Fruit fly (Drosophila melanogaster) whole organism, wandering third instar larva: Measurements from ENCODE around the gene CG11562.

Experiments used
- CG32264 ChIP-seq: fragments of 200-800 bp; sonication (Bioruptor generic); optimal IDR thresholded peaks from 2 replicates; lab custom pipeline; 2016; ENCODE audit warnings: missing biosample characterization, missing genetic modification characterization
- Hr83 ChIP-seq: fragments of 200-300 bp; sonication (Bioruptor generic); optimal IDR thresholded peaks from 2 replicates; lab custom pipeline; 2016; ENCODE audit warnings: missing biosample characterization, mild to moderate bottlenecking, missing genetic modification characterization, moderate library complexity; ENCODE audit not compliant: poor library complexity, severe bottlenecking
- Myc ChIP-seq: fragments of >200 bp; optimal IDR thresholded peaks from 2 replicates; lab custom pipeline; 2017
- N ChIP-seq: fragments of >200 bp; optimal IDR thresholded peaks from 2 replicates; lab custom pipeline; 2018; ENCODE audit warnings: missing biosample characterization, missing external identifiers, missing genetic modification characterization
- OdsH ChIP-seq: fragments of 200-800 bp; sonication (Bioruptor generic); optimal IDR thresholded peaks from 2 replicates; lab custom pipeline; 2016; ENCODE audit warnings: missing biosample characterization, mild to moderate bottlenecking, missing genetic modification characterization
- br ChIP-seq: fragments of 200-800 bp; sonication (Bioruptor generic); optimal IDR thresholded peaks from 2 replicates; lab custom pipeline; 2016; ENCODE audit warnings: missing biosample characterization, missing genetic modification characterization
- fru ChIP-seq: fragments of 200-800 bp; sonication (Bioruptor generic); optimal IDR thresholded peaks from 3 replicates; lab custom pipeline; 2016; ENCODE audit warnings: missing biosample characterization, mild to moderate bottlenecking, missing genetic modification characterization

dm6 chr2L:300006-300405, 7.8 kb downstream of the CG11562 start:
- no peak for TF ChIP-seq CG32264 (GFP tag; lab: Kevin White, UChicago)
- TF ChIP-seq N (GFP tag; lab: Kevin White, UChicago): no peak
- no peak for TF ChIP-seq Myc (lab: Kevin White, UChicago)
- TF ChIP-seq OdsH (GFP tag; lab: Kevin White, UChicago): no peak
- no peak for TF ChIP-seq br (GFP tag; lab: Kevin White, UChicago)
- TF ChIP-seq Hr83 (GFP tag; lab: Kevin White, UChicago): no peak
- TF ChIP-seq fru (GFP tag; lab: Kevin White, UChicago): no peak
